Fruit fly (Drosophila melanogaster) whole organism, embryonic: ENCODE data around the gene Doc2.

Experiments used
- C15 ChIP-seq: fragments of 200-800 bp; sonication (Bioruptor generic); IDR thresholded peaks from 3 replicates; pipeline ENCODE4 v1.3.6; 2022; ENCODE audit warnings: missing biosample characterization, missing genetic modification characterization
- CG10209 ChIP-seq: fragments of 200-800 bp; sonication (Bioruptor generic); optimal IDR thresholded peaks from 3 replicates; lab custom pipeline; 2017; ENCODE audit warnings: missing biosample characterization, mild to moderate bottlenecking, missing genetic modification characterization, missing genetic modification reagents
- CG10462 ChIP-seq: fragments of 200-800 bp; sonication (Bioruptor generic); optimal IDR thresholded peaks from 2 replicates; lab custom pipeline; 2016; ENCODE audit warnings: missing biosample characterization, missing genetic modification characterization
- CG12155 ChIP-seq: fragments of 200-800 bp; sonication (Bioruptor generic); optimal IDR thresholded peaks from 3 replicates; lab custom pipeline; 2016; ENCODE audit warnings: missing biosample characterization, missing genetic modification characterization
- CG12391 ChIP-seq: fragments of 200-800 bp; sonication (Bioruptor generic); optimal IDR thresholded peaks from 3 replicates; lab custom pipeline; 2018; ENCODE audit warnings: missing biosample characterization, mild to moderate bottlenecking, missing genetic modification characterization, moderate library complexity
- CG15073 ChIP-seq: fragments of 200-800 bp; sonication (Bioruptor generic); optimal IDR thresholded peaks from 2 replicates; lab custom pipeline; 2016; ENCODE audit warnings: missing biosample characterization, missing genetic modification characterization
- CG1792 ChIP-seq: fragments of 200-800 bp; sonication (Bioruptor generic); optimal IDR thresholded peaks from 2 replicates; lab custom pipeline; 2016; ENCODE audit warnings: missing biosample characterization, missing genetic modification characterization
- CG18262 ChIP-seq: fragments of 200-800 bp; optimal IDR thresholded peaks from 3 replicates; lab custom pipeline; 2019; ENCODE audit warnings: missing biosample characterization, mild to moderate bottlenecking, missing genetic modification characterization, moderate library complexity
- CG18599 ChIP-seq: fragments of 200-800 bp; sonication (Bioruptor generic); optimal IDR thresholded peaks from 3 replicates; lab custom pipeline; 2017; ENCODE audit warnings: missing biosample characterization, missing genetic modification characterization, mild to moderate bottlenecking, moderate library complexity, missing genetic modification reagents
- CG3281 ChIP-seq: fragments of 200-800 bp; sonication (Bioruptor generic); optimal IDR thresholded peaks from 3 replicates; lab custom pipeline; 2017; ENCODE audit warnings: missing biosample characterization, mild to moderate bottlenecking, missing genetic modification characterization
- CG34224 ChIP-seq: fragments of 200-800 bp; sonication (Bioruptor generic); IDR thresholded peaks from 3 replicates; pipeline ENCODE4 v1.3.6; 2022; ENCODE audit warnings: missing biosample characterization, missing genetic modification characterization; ENCODE audit not compliant: partially characterized antibody
- CG5245 ChIP-seq: fragments of 200-800 bp; sonication (Bioruptor generic); optimal IDR thresholded peaks from 3 replicates; lab custom pipeline; 2016; ENCODE audit warnings: missing biosample characterization, missing genetic modification characterization
- CG8281 ChIP-seq: fragments of 200-800 bp; sonication (Bioruptor generic); optimal IDR thresholded peaks from 2 replicates; lab custom pipeline; 2018; ENCODE audit warnings: missing biosample characterization, mild to moderate bottlenecking, missing genetic modification characterization, moderate library complexity
- CG8924 ChIP-seq: fragments of 200-800 bp; optimal IDR thresholded peaks from 3 replicates; lab custom pipeline; 2019; ENCODE audit warnings: missing biosample characterization, mild to moderate bottlenecking, missing genetic modification characterization, moderate library complexity
- CG9876 ChIP-seq: fragments of 200-800 bp; sonication (Bioruptor generic); optimal IDR thresholded peaks from 2 replicates; lab custom pipeline; 2016; ENCODE audit warnings: missing biosample characterization, missing genetic modification characterization
- CG9932 ChIP-seq: fragments of 200-800 bp; sonication (Bioruptor generic); IDR thresholded peaks from 2 replicates; pipeline ENCODE4 v1.3.6; 2022; ENCODE audit warnings: missing biosample characterization, missing genetic modification characterization
- Ets65A ChIP-seq: fragments of 200-800 bp; sonication (Bioruptor generic); peaks from one replicate; lab custom pipeline; 2016; ENCODE audit warnings: missing biosample characterization, missing genetic modification characterization
- Fer2 ChIP-seq: fragments of 200-800 bp; sonication (Bioruptor generic); optimal IDR thresholded peaks from 2 replicates; lab custom pipeline; 2018; ENCODE audit warnings: missing biosample characterization, mild to moderate bottlenecking, missing genetic modification characterization, moderate library complexity
- Hand ChIP-seq: fragments of 200-800 bp; sonication (Bioruptor generic); optimal IDR thresholded peaks from 2 replicates; lab custom pipeline; 2017; ENCODE audit warnings: mild to moderate bottlenecking, missing biosample characterization, missing genetic modification reagents, missing genetic modification characterization
- Hr39 ChIP-seq: fragments of >200 bp; optimal IDR thresholded peaks from 2 replicates; lab custom pipeline; 2017
- Myb ChIP-seq: fragments of 200-800 bp; sonication (Bioruptor generic); optimal IDR thresholded peaks from 2 replicates; lab custom pipeline; 2016; ENCODE audit warnings: missing biosample characterization, missing genetic modification characterization
- NFAT ChIP-seq: fragments of 200-800 bp; sonication (Bioruptor generic); IDR thresholded peaks from 2 replicates; pipeline ENCODE4 v1.3.6; 2022; ENCODE audit warnings: missing biosample characterization, missing genetic modification characterization
- Pdp1 ChIP-seq, 2 experiments: fragments of 200-800 bp; sonication (Bioruptor generic); optimal IDR thresholded peaks; 3 replicates each; lab custom pipeline; 2016; ENCODE audit warnings: missing biosample characterization in 2 of 2, missing genetic modification characterization in 2 of 2, mild to moderate bottlenecking in 1 of 2, moderate library complexity in 1 of 2
- Ptx1 ChIP-seq: fragments of 200-800 bp; sonication (Bioruptor generic); IDR thresholded peaks from 2 replicates; pipeline ENCODE4 v1.3.6; 2022; ENCODE audit warnings: missing biosample characterization, missing genetic modification characterization
- abd-A ChIP-seq: fragments of 200-800 bp; sonication (Bioruptor generic); optimal IDR thresholded peaks from 3 replicates; lab custom pipeline; 2019; ENCODE audit warnings: missing biosample characterization, mild to moderate bottlenecking, missing genetic modification characterization, moderate library complexity
- al ChIP-seq: fragments of 200-800 bp; sonication (Bioruptor generic); IDR thresholded peaks from 2 replicates; pipeline ENCODE4 v1.3.6; 2022; ENCODE audit warnings: missing biosample characterization, missing genetic modification characterization
- btn ChIP-seq: fragments of 200-800 bp; sonication (Bioruptor generic); optimal IDR thresholded peaks from 2 replicates; lab custom pipeline; 2016; ENCODE audit warnings: missing biosample characterization, missing genetic modification characterization
- chm ChIP-seq: fragments of 200-800 bp; sonication (Bioruptor generic); IDR thresholded peaks from 2 replicates; pipeline ENCODE4 v1.3.6; 2022; ENCODE audit warnings: missing biosample characterization, missing genetic modification characterization
- croc ChIP-seq: fragments of 200-800 bp; sonication (Bioruptor generic); conservative IDR thresholded peaks from 3 replicates; pipeline ENCODE4 v1.3.6; 2022; ENCODE audit warnings: missing biosample characterization, missing genetic modification characterization
- dati ChIP-seq: fragments of 200-800 bp; sonication (Bioruptor generic); IDR thresholded peaks from 2 replicates; pipeline ENCODE4 v1.3.6; 2022; ENCODE audit warnings: missing biosample characterization, missing genetic modification characterization
- exex ChIP-seq: fragments of 200-800 bp; sonication (Bioruptor generic); optimal IDR thresholded peaks from 4 replicates; lab custom pipeline; 2018; ENCODE audit warnings: missing biosample characterization, mild to moderate bottlenecking, missing genetic modification characterization, moderate library complexity
- fd96Cb ChIP-seq: fragments of 200-800 bp; sonication (Bioruptor generic); optimal IDR thresholded peaks from 2 replicates; lab custom pipeline; 2018; ENCODE audit warnings: missing biosample characterization, mild to moderate bottlenecking, missing genetic modification characterization, moderate library complexity
- gcm ChIP-seq: fragments of 200-800 bp; sonication (Bioruptor generic); optimal IDR thresholded peaks from 2 replicates; lab custom pipeline; 2019; ENCODE audit warnings: missing biosample characterization, mild to moderate bottlenecking, missing genetic modification characterization, moderate library complexity
- gcm2 ChIP-seq: fragments of 200-800 bp; sonication (Bioruptor generic); optimal IDR thresholded peaks from 2 replicates; lab custom pipeline; 2016; ENCODE audit warnings: missing biosample characterization, missing genetic modification characterization
- her ChIP-seq: fragments of 200-800 bp; sonication (Bioruptor generic); optimal IDR thresholded peaks from 2 replicates; lab custom pipeline; 2016; ENCODE audit warnings: missing biosample characterization, missing genetic modification characterization
- hth ChIP-seq: fragments of >200 bp; optimal IDR thresholded peaks from 2 replicates; lab custom pipeline; 2017; ENCODE audit warnings: inconsistent platforms
- jigr1 ChIP-seq: fragments of 200-800 bp; sonication (Bioruptor generic); IDR thresholded peaks from 3 replicates; pipeline ENCODE4 v1.3.6; 2022; ENCODE audit warnings: missing biosample characterization, missing genetic modification characterization
- jumu ChIP-seq: fragments of 200-800 bp; sonication (Bioruptor generic); optimal IDR thresholded peaks from 3 replicates; lab custom pipeline; 2016; ENCODE audit warnings: missing biosample characterization, missing genetic modification characterization
- lbe ChIP-seq: fragments of 200-800 bp; sonication (Bioruptor generic); optimal IDR thresholded peaks from 2 replicates; lab custom pipeline; 2016; ENCODE audit warnings: missing biosample characterization, mild to moderate bottlenecking, missing genetic modification characterization
- lola ChIP-seq, 3 experiments: fragments of >200 bp in 2 of 3; fragments of 200-800 bp in 1 of 3; sonication (Bioruptor generic) in 1 of 3; optimal IDR thresholded peaks; 2 replicates each; lab custom pipeline; 2017 to 2019; ENCODE audit warnings: missing biosample characterization in 3 of 3, missing genetic modification characterization in 3 of 3, mild to moderate bottlenecking in 1 of 3, moderate library complexity in 1 of 3
- mam ChIP-seq: fragments of 200-800 bp; sonication (Bioruptor generic); optimal IDR thresholded peaks from 3 replicates; lab custom pipeline; 2016; ENCODE audit warnings: missing biosample characterization, missing genetic modification characterization
- otp ChIP-seq: fragments of 200-800 bp; sonication (Bioruptor generic); IDR thresholded peaks from 3 replicates; pipeline ENCODE4, ENCODE4 v1.3.6; 2022; ENCODE audit warnings: missing biosample characterization, missing genetic modification characterization
- pho ChIP-seq: fragments of 200-800 bp; sonication (Bioruptor generic); optimal IDR thresholded peaks from 2 replicates; lab custom pipeline; 2016; ENCODE audit warnings: missing biosample characterization, missing genetic modification characterization
- pita ChIP-seq: fragments of 200-800 bp; sonication (Bioruptor generic); optimal IDR thresholded peaks from 2 replicates; lab custom pipeline; 2017; ENCODE audit warnings: missing biosample characterization, mild to moderate bottlenecking, missing genetic modification characterization
- pros ChIP-seq: fragments of 200-800 bp; sonication (Bioruptor generic); optimal IDR thresholded peaks from 3 replicates; lab custom pipeline; 2019; ENCODE audit warnings: missing biosample characterization, mild to moderate bottlenecking, missing genetic modification characterization, moderate library complexity
- psq ChIP-seq: fragments of 200-800 bp; sonication (Bioruptor generic); optimal IDR thresholded peaks from 2 replicates; lab custom pipeline; 2017; ENCODE audit warnings: missing biosample characterization, missing genetic modification characterization
- slp2 ChIP-seq: fragments of 200-800 bp; sonication (Bioruptor generic); optimal IDR thresholded peaks from 2 replicates; lab custom pipeline; 2016; ENCODE audit warnings: missing biosample characterization, missing genetic modification characterization
- sna ChIP-seq: fragments of 200-800 bp; sonication (Bioruptor generic); IDR thresholded peaks from 2 replicates; pipeline ENCODE4 v1.3.6; 2022; ENCODE audit warnings: missing biosample characterization, missing genetic modification characterization; ENCODE audit not compliant: partially characterized antibody
- tgo ChIP-seq: fragments of 200-800 bp; sonication (Bioruptor generic); IDR thresholded peaks from 3 replicates; pipeline ENCODE4 v1.3.6; 2022; ENCODE audit warnings: missing biosample characterization, missing genetic modification characterization
- vfl ChIP-seq: fragments of 200-800 bp; sonication (Bioruptor generic); optimal IDR thresholded peaks from 2 replicates; lab custom pipeline; 2016; ENCODE audit warnings: missing biosample characterization, missing genetic modification characterization
- wor ChIP-seq: fragments of 200-800 bp; sonication (Bioruptor generic); IDR thresholded peaks from 2 replicates; pipeline ENCODE4 v1.3.6; 2022; ENCODE audit warnings: missing biosample characterization, missing genetic modification characterization
- zen ChIP-seq: fragments of 200-800 bp; sonication (Bioruptor generic); optimal IDR thresholded peaks from 3 replicates; lab custom pipeline; 2018; ENCODE audit warnings: missing biosample characterization, mild to moderate bottlenecking, missing genetic modification characterization, moderate library complexity

The Doc2 gene

dm6 chr3L:9045318-9045717, 26.3 kb upstream of the Doc2 start (continued):
- TF ChIP-seq mam (GFP tag; lab: Kevin White, UChicago) (peak; percentile 44), C15 (no peak), Hand (no peak), Ets65A (GFP tag; lab: Kevin White, UChicago) (peak; percentile 97), gcm (GFP tag; lab: Kevin White, UChicago) (peak; percentile 19), CG8281 (tag; lab: Kevin White, UChicago) (peak; percentile 10), CG18262 (peak; percentile 78), pros (GFP tag; lab: Kevin White, UChicago) (no peak), otp (GFP tag; lab: Robert Waterston, UW) (peak; percentile 78), lbe (GFP tag; lab: Kevin White, UChicago) (peak; percentile 47), fd96Cb (tag; lab: Kevin White, UChicago) (peak; percentile 74), tgo (GFP tag; lab: Robert Waterston, UW) (peak; percentile 65), vfl (GFP tag; lab: Kevin White, UChicago) (no peak), CG34224 (GFP tag; lab: Robert Waterston, UW) (no peak), Hr39 (lab: Kevin White, UChicago) (no peak), gcm2 (GFP tag; lab: Kevin White, UChicago) (no peak), Pdp1 (GFP tag; optimal IDR thresholded peaks at IDR 0.05; lab: Kevin White, UChicago) (peak; percentile 59 to 75), lola (GFP tag; optimal IDR thresholded peaks at IDR 0.05; lab: Kevin White, UChicago) (peak in 1 of 3 experiments; percentile 50), CG9932 (GFP tag; lab: Robert Waterston, UW) (0 out of 2 replicates have a peak, but pooled peaks have one; percentile 8), abd-A (no peak), CG9876 (GFP tag; lab: Kevin White, UChicago) (peak; percentile 23), jigr1 (GFP tag; lab: Robert Waterston, UW) (peak; percentile 29; the same call in 1 of the 3 replicates), NFAT (GFP tag; lab: Robert Waterston, UW) (0 out of 2 replicates have a peak, but pooled peaks have one; percentile 34), CG1792 (GFP tag; lab: Kevin White, UChicago) (peak; percentile 62), exex (tag; lab: Kevin White, UChicago) (no peak), zen (tag; lab: Kevin White, UChicago) (peak; percentile 81), Myb (GFP tag; lab: Kevin White, UChicago) (peak; percentile 10), Ptx1 (GFP tag; lab: Robert Waterston, UW) (peak; percentile 80), psq (no peak), btn (GFP tag; lab: Kevin White, UChicago) (peak; percentile 67), pho (GFP tag; lab: Kevin White, UChicago) (no peak), hth (lab: Kevin White, UChicago) (no peak), jumu (GFP tag; lab: Kevin White, UChicago) (no peak), her (peak; percentile 18), CG8924 (tag; lab: Kevin White, UChicago) (peak; percentile 39), al (GFP tag; lab: Robert Waterston, UW) (peak; percentile 31; the same call in 1 of the 2 replicates), slp2 (GFP tag; lab: Kevin White, UChicago) (peak; percentile 26), CG3281 (GFP tag; lab: Kevin White, UChicago) (peak; percentile 33), wor (GFP tag; lab: Robert Waterston, UW) (peak; percentile 65), CG12155 (no peak), pita (GFP tag; lab: Kevin White, UChicago) (no peak), sna (GFP tag; lab: Robert Waterston, UW) (no peak), CG12391 (tag; lab: Kevin White, UChicago) (peak; percentile 53), CG18599 (GFP tag; lab: Kevin White, UChicago) (peak; percentile 75), CG5245 (GFP tag; lab: Kevin White, UChicago) (peak; percentile 61), dati (GFP tag; lab: Robert Waterston, UW) (peak; percentile 66; the same call in 1 of the 2 replicates), CG10209 (GFP tag; lab: Kevin White, UChicago) (peak; percentile 45), CG15073 (GFP tag; lab: Kevin White, UChicago) (no peak), CG10462 (GFP tag; lab: Kevin White, UChicago) (no peak), Fer2 (tag; lab: Kevin White, UChicago) (no peak), croc (GFP tag; lab: Robert Waterston, UW) (peak; percentile 55; the same call in 2 of the 3 replicates), chm (peak; percentile 82)
